Worm (Caenorhabditis elegans): ENCODE data around the gene ncx-5.

The ncx-5 gene

ce11 chrV:10536095-10536691 lies 46.3 kb upstream of the ncx-5 start, which contains the start of gene ppm-1.A (continued):
- peak; percentile 29 for TF ChIP-seq mep-1 (tag; optimal IDR thresholded peaks at IDR 0.05)
- peak; percentile 1 to 28 for TF ChIP-seq lsy-2 (tag; optimal IDR thresholded peaks at IDR 0.05)
- TF ChIP-seq aly-2 (tag; optimal IDR thresholded peaks at IDR 0.05), result no peak

ce11 chrV:10535325-10535724 lies 45.4 kb upstream of the ncx-5 start:
- TF ChIP-seq dpl-1 (GFP tag; optimal IDR thresholded peaks at IDR 0.05), result peak in 2 of 3 experiments; percentile 14 to 35
- peak; percentile 50 for TF ChIP-seq fkh-8 (tag; optimal IDR thresholded peaks at IDR 0.05)
- no peak for TF ChIP-seq aha-1 (tag; optimal IDR thresholded peaks at IDR 0.05)
- TF ChIP-seq irx-1 (tag; optimal IDR thresholded peaks at IDR 0.05), result no peak
- TF ChIP-seq skn-1 (tag; optimal IDR thresholded peaks at IDR 0.05), result no peak
- no peak for TF ChIP-seq efl-3 (GFP tag; optimal IDR thresholded peaks at IDR 0.05)
- TF ChIP-seq nhr-237 (tag; optimal IDR thresholded peaks at IDR 0.05), result no peak
- TF ChIP-seq snpc-4 (tag; optimal IDR thresholded peaks at IDR 0.05), result no peak
- TF ChIP-seq ces-1 (GFP tag; optimal IDR thresholded peaks at IDR 0.05), result no peak
- no peak for TF ChIP-seq fos-1 (tag; optimal IDR thresholded peaks at IDR 0.05)
- peak; percentile 24 for TF ChIP-seq nhr-90 (tag; optimal IDR thresholded peaks at IDR 0.05; ENCODE audit: poor library complexity)
- no peak for TF ChIP-seq lir-3 (tag; optimal IDR thresholded peaks at IDR 0.05; ENCODE audit: poor library complexity)
- TF ChIP-seq ceh-82 (tag; optimal IDR thresholded peaks at IDR 0.05), result no peak
- peak; percentile 42 for TF ChIP-seq mep-1 (tag; optimal IDR thresholded peaks at IDR 0.05)
- no peak for TF ChIP-seq ets-5 (GFP tag; IDR thresholded peaks at IDR 0.05)
- TF ChIP-seq nhr-71 (tag; optimal IDR thresholded peaks at IDR 0.05), result peak; percentile 63
- no peak for TF ChIP-seq lin-13 (GFP tag; optimal IDR thresholded peaks at IDR 0.05)
- TF ChIP-seq elt-3 (tag; optimal IDR thresholded peaks at IDR 0.05), result peak in 1 of 6 experiments; percentile 17
- no peak for TF ChIP-seq alr-1 (tag; optimal IDR thresholded peaks at IDR 0.05; ENCODE audit: borderline replicate concordance)
- TF ChIP-seq vab-15 (tag; optimal IDR thresholded peaks at IDR 0.05), result no peak
- TF ChIP-seq nhr-47 (tag; optimal IDR thresholded peaks at IDR 0.05), result no peak
- no peak for TF ChIP-seq ceh-88 (GFP tag; IDR thresholded peaks at IDR 0.05)
- TF ChIP-seq rnt-1 (tag; optimal IDR thresholded peaks at IDR 0.05), result peak; percentile 16
- peak in 1 of 2 experiments; percentile 31 for TF ChIP-seq mdl-1 (tag; optimal IDR thresholded peaks at IDR 0.05)
- TF ChIP-seq ceh-90 (tag; optimal IDR thresholded peaks at IDR 0.05), result no peak
- no peak for TF ChIP-seq nhr-28 (tag; optimal IDR thresholded peaks at IDR 0.05)
- peak; percentile 7 to 56 for TF ChIP-seq lin-35 (GFP tag; optimal IDR thresholded peaks at IDR 0.05)
- no peak for TF ChIP-seq nhr-11 (tag; optimal IDR thresholded peaks at IDR 0.05)
- peak; percentile 58 for TF ChIP-seq ama-1 (optimal IDR thresholded peaks at IDR 0.05)
- no peak for TF ChIP-seq F16B12.6 (tag; optimal IDR thresholded peaks at IDR 0.05)
- no peak for TF ChIP-seq fkh-10 (GFP tag; optimal IDR thresholded peaks at IDR 0.05)
- TF ChIP-seq fkh-4 (tag; optimal IDR thresholded peaks at IDR 0.05; ENCODE audit: borderline replicate concordance), result no peak
- no peak for TF ChIP-seq egl-13 (tag; optimal IDR thresholded peaks at IDR 0.05)
- peak; percentile 17 for TF ChIP-seq elt-2 (tag; optimal IDR thresholded peaks at IDR 0.05)
- peak; percentile 44 for TF ChIP-seq blmp-1 (tag; optimal IDR thresholded peaks at IDR 0.05)
- no peak for TF ChIP-seq lin-15B (tag; optimal IDR thresholded peaks at IDR 0.05)
- TF ChIP-seq lsy-2 (tag; optimal IDR thresholded peaks at IDR 0.05), result no peak
- no peak for TF ChIP-seq dsc-1 (tag; optimal IDR thresholded peaks at IDR 0.05)
- TF ChIP-seq tbx-2 (tag; optimal IDR thresholded peaks at IDR 0.05), result no peak
- no peak for TF ChIP-seq C04F5.9 (tag; optimal IDR thresholded peaks at IDR 0.05)
- TF ChIP-seq lin-14 (GFP tag; optimal IDR thresholded peaks at IDR 0.05), result peak; percentile 62
- TF ChIP-seq unc-30 (tag; optimal IDR thresholded peaks at IDR 0.05), result no peak
- no peak for TF ChIP-seq hpl-2 (GFP tag; optimal IDR thresholded peaks at IDR 0.05)
- no peak for TF ChIP-seq nhr-84 (tag; optimal IDR thresholded peaks at IDR 0.05)
- no peak for TF ChIP-seq nhr-77 (tag; optimal IDR thresholded peaks at IDR 0.05)
- peak; percentile 45 for TF ChIP-seq snu-23 (GFP tag; optimal IDR thresholded peaks at IDR 0.05)
- TF ChIP-seq nhr-20 (tag; optimal IDR thresholded peaks at IDR 0.05), result peak; percentile 53
- peak in 1 of 2 experiments; percentile 27 for TF ChIP-seq efl-1 (optimal IDR thresholded peaks at IDR 0.05)
- peak; percentile 13 to 93 for TF ChIP-seq efl-1 (GFP tag; optimal IDR thresholded peaks at IDR 0.05 in 1 of 2)
- TF ChIP-seq unc-130 (tag; optimal IDR thresholded peaks at IDR 0.05), result no peak

Data from whole organism, L1 larva.